Fruit fly (Drosophila melanogaster): ENCODE results near the gene Ranbp21.

The Ranbp21 gene

dm6 chrX:19692951-19693698 lies 41.1 kb upstream of the Ranbp21 start, which contains the start of gene Mer (continued):
- peak; percentile 68 for TF ChIP-seq CG15696 (tag; optimal IDR thresholded peaks at IDR 0.05)
- TF ChIP-seq tin (GFP tag; optimal IDR thresholded peaks at IDR 0.05): peak; percentile 76
- peak; percentile 34 for TF ChIP-seq BEAF-32 (GFP tag; optimal IDR thresholded peaks at IDR 0.05)
- peak; percentile 59 for TF ChIP-seq CG7928 (GFP tag; optimal IDR thresholded peaks at IDR 0.05)
- TF ChIP-seq Blimp-1 (GFP tag; optimal IDR thresholded peaks at IDR 0.05): peak; percentile 75
- TF ChIP-seq bsh (GFP tag; optimal IDR thresholded peaks at IDR 0.05): peak; percentile 76 to 82
- peak; percentile 60 for TF ChIP-seq ems (GFP tag; optimal IDR thresholded peaks at IDR 0.05)
- TF ChIP-seq CG6854 (GFP tag; optimal IDR thresholded peaks at IDR 0.05): peak; percentile 75
- peak; percentile 78 for TF ChIP-seq onecut (GFP tag; IDR thresholded peaks at IDR 0.05)
- no peak for TF ChIP-seq Hr39 (optimal IDR thresholded peaks at IDR 0.05)
- TF ChIP-seq pzg (GFP tag; optimal IDR thresholded peaks at IDR 0.05): peak; percentile 55
- peak; percentile 83 for TF ChIP-seq stc (GFP tag; IDR thresholded peaks at IDR 0.05)
- peak; percentile 81; the same call in 2 of the 3 replicates for TF ChIP-seq CG3726 (GFP tag; IDR thresholded peaks at IDR 0.05)
- 0 out of 3 replicates have a peak, but pooled peaks have one; percentile 37 for TF ChIP-seq jigr1 (GFP tag; IDR thresholded peaks at IDR 0.05)
- peak; percentile 87 for TF ChIP-seq Hmr (GFP tag; optimal IDR thresholded peaks at IDR 0.05)
- TF ChIP-seq Taf1 (GFP tag; IDR thresholded peaks at IDR 0.05): peak; percentile 69
- TF ChIP-seq CG18599 (GFP tag; optimal IDR thresholded peaks at IDR 0.05): peak; percentile 90
- peak; percentile 65 for TF ChIP-seq Atf-2 (GFP tag; optimal IDR thresholded peaks at IDR 0.05)
- TF ChIP-seq Mad (GFP tag; optimal IDR thresholded peaks at IDR 0.05): peak; percentile 82
- TF ChIP-seq Abd-B (GFP tag; optimal IDR thresholded peaks at IDR 0.05): peak; percentile 73
- no peak for TF ChIP-seq Dfd (GFP tag; optimal IDR thresholded peaks at IDR 0.05)
- peak; percentile 12 for TF ChIP-seq Sin3A (optimal IDR thresholded peaks at IDR 0.05)
- peak; percentile 47 for TF ChIP-seq Dip3 (GFP tag; optimal IDR thresholded peaks at IDR 0.05)
- TF ChIP-seq MBD-R2 (GFP tag; IDR thresholded peaks at IDR 0.05): peak; percentile 88
- peak; percentile 86 for TF ChIP-seq Optix (GFP tag; IDR thresholded peaks at IDR 0.05)
- TF ChIP-seq CG43689 (GFP tag; IDR thresholded peaks at IDR 0.05): 0 out of 2 replicates have a peak, but pooled peaks have one; percentile 31
- peak; percentile 52; the same call in 1 of the 2 replicates for TF ChIP-seq CG14667 (GFP tag; IDR thresholded peaks at IDR 0.05)
- TF ChIP-seq CG2129 (GFP tag; IDR thresholded peaks at IDR 0.05; ENCODE audit: partially characterized antibody): no peak
- TF ChIP-seq cg (GFP tag; optimal IDR thresholded peaks at IDR 0.05): no peak
- TF ChIP-seq Hr3 (GFP tag; optimal IDR thresholded peaks at IDR 0.05): peak; percentile 65
- TF ChIP-seq Drgx (GFP tag; IDR thresholded peaks at IDR 0.05): peak; percentile 92
- TF ChIP-seq CG31388 (GFP tag; optimal IDR thresholded peaks at IDR 0.05): peak; percentile 36
- TF ChIP-seq CG34224 (GFP tag; IDR thresholded peaks at IDR 0.05; ENCODE audit: partially characterized antibody): no peak
- peak; percentile 84; the same call in 1 of the 3 replicates for TF ChIP-seq so (GFP tag; IDR thresholded peaks at IDR 0.05)
- TF ChIP-seq maf-S (GFP tag; optimal IDR thresholded peaks at IDR 0.05): peak; percentile 81
- peak; percentile 78 for TF ChIP-seq CG9817 (tag; optimal IDR thresholded peaks at IDR 0.05)
- peak; percentile 67 for TF ChIP-seq CG4730 (GFP tag; IDR thresholded peaks at IDR 0.05)
- TF ChIP-seq CG6683 (GFP tag; optimal IDR thresholded peaks at IDR 0.05): peak; percentile 58
- TF ChIP-seq CG31365 (tag; optimal IDR thresholded peaks at IDR 0.05): peak; percentile 72
- peak; percentile 84 for TF ChIP-seq chm (GFP tag; IDR thresholded peaks at IDR 0.05)
- peak; percentile 84 for TF ChIP-seq CG18262 (tag; optimal IDR thresholded peaks at IDR 0.05)
- peak; percentile 73 for TF ChIP-seq CG8388 (GFP tag; optimal IDR thresholded peaks at IDR 0.05)
- TF ChIP-seq CG15479 (GFP tag; optimal IDR thresholded peaks at IDR 0.05): peak; percentile 27
- peak; percentile 86 for TF ChIP-seq Atf6 (GFP tag; IDR thresholded peaks at IDR 0.05)
- TF ChIP-seq Dip2 (GFP tag; IDR thresholded peaks at IDR 0.05): no peak; the same call in 1 of the 2 replicates
- TF ChIP-seq CG7963 (GFP tag; IDR thresholded peaks at IDR 0.05; ENCODE audit: partially characterized antibody): no peak
- peak; percentile 86 to 88 for TF ChIP-seq dpn (GFP tag; optimal IDR thresholded peaks at IDR 0.05)
- peak; percentile 82 for TF ChIP-seq E2f1 (GFP tag; IDR thresholded peaks at IDR 0.05)
- peak; percentile 54 for TF ChIP-seq CG5245 (GFP tag; optimal IDR thresholded peaks at IDR 0.05)

All from whole organism, embryonic.